Worm (Caenorhabditis elegans): ENCODE measurements around the gene F14F9.4.

- no peak for TF ChIP-seq W03F9.2 (tag; optimal IDR thresholded peaks at IDR 0.05)
- no peak for TF ChIP-seq him-1 (tag; optimal IDR thresholded peaks at IDR 0.05)
- no peak for TF ChIP-seq dao-5 (tag; optimal IDR thresholded peaks at IDR 0.05)
Measured at ce11 chrV:5146394-5146793, 13.9 kb downstream of the F14F9.4 start, which contains the start of gene F14F9.6.

Data from whole organism, L4/young adult.